Worm (Caenorhabditis elegans) whole organism, early embryonic: ENCODE results near the gene amx-3.
A peak's percentile ranks its signal among the peaks of the same experiment; 100 is the strongest.

Experiments
- B0310.2 ChIP-seq: sonication (generic microtip); optimal IDR thresholded peaks from 2 replicates; lab custom pipeline; 2016; ENCODE audit warnings: mild to moderate bottlenecking, missing genetic modification characterization, missing compliant biosample characterization
- F13C5.2 ChIP-seq: sonication (generic microtip); optimal IDR thresholded peaks from 2 replicates; lab custom pipeline; 2017; ENCODE audit warnings: mild to moderate bottlenecking, missing genetic modification characterization, inconsistent platforms, missing compliant biosample characterization
- aly-1 ChIP-seq: sonication (generic microtip); optimal IDR thresholded peaks from 2 replicates; lab custom pipeline; 2016; ENCODE audit warnings: missing genetic modification characterization, missing compliant biosample characterization
- ama-1 ChIP-seq: fragments of 150-350 bp; optimal IDR thresholded peaks from 2 replicates; lab custom pipeline; 2014
- ceh-13 ChIP-seq: fragments of 200-800 bp; sonication (Bioruptor generic); optimal IDR thresholded peaks from 2 replicates; lab custom pipeline; 2018; ENCODE audit warnings: mild to moderate bottlenecking, missing genetic modification characterization, missing compliant biosample characterization
- ceh-36 ChIP-seq: sonication (generic microtip); optimal IDR thresholded peaks from 2 replicates; lab custom pipeline; 2016; ENCODE audit warnings: missing genetic modification characterization, inconsistent platforms, missing compliant biosample characterization
- ets-7 ChIP-seq: sonication (generic microtip); optimal IDR thresholded peaks from 2 replicates; lab custom pipeline; 2016; ENCODE audit warnings: missing genotype, missing genetic modification characterization, missing compliant biosample characterization
- flt-1 ChIP-seq: fragments of 200-800 bp; sonication (Bioruptor generic); IDR thresholded peaks from 2 replicates; pipeline ENCODE4 v1.3.6; 2022; ENCODE audit warnings: missing genetic modification characterization, missing compliant biosample characterization
- hmbx-1 ChIP-seq: sonication (generic microtip); optimal IDR thresholded peaks from 2 replicates; lab custom pipeline; 2016; ENCODE audit warnings: mild to moderate bottlenecking, missing genetic modification characterization, missing compliant biosample characterization
- hmg-4 ChIP-seq: fragments of 200-800 bp; sonication (Bioruptor generic); optimal IDR thresholded peaks from 2 replicates; lab custom pipeline; 2018; ENCODE audit warnings: mild to moderate bottlenecking, missing genetic modification characterization, missing compliant biosample characterization
- hnd-1 ChIP-seq: sonication (generic microtip); optimal IDR thresholded peaks from 2 replicates; lab custom pipeline; 2016; ENCODE audit warnings: missing genetic modification characterization, missing compliant biosample characterization
- pes-1 ChIP-seq: fragments of 200-800 bp; sonication (Bioruptor generic); IDR thresholded peaks from 2 replicates; pipeline ENCODE4 v1.3.6; 2022; ENCODE audit warnings: missing genetic modification reagents, missing genetic modification characterization, missing compliant biosample characterization
- scrt-1 ChIP-seq: fragments of 200-800 bp; sonication (Bioruptor generic); IDR thresholded peaks from 2 replicates; pipeline ENCODE4 v1.3.6; 2022; ENCODE audit warnings: missing genetic modification characterization, missing compliant biosample characterization
- sea-1 ChIP-seq: fragments of 200-800 bp; sonication (Bioruptor generic); conservative IDR thresholded peaks from 2 replicates; pipeline ENCODE4 v1.3.6; 2022; ENCODE audit warnings: missing genetic modification characterization, missing compliant biosample characterization
- tbx-11 ChIP-seq: fragments of 200-800 bp; sonication (Bioruptor generic); IDR thresholded peaks from 2 replicates; pipeline ENCODE4 v1.3.6; 2022; ENCODE audit warnings: missing genetic modification characterization, missing compliant biosample characterization
- tbx-37 ChIP-seq: fragments of 200-800 bp; sonication (Bioruptor generic); conservative IDR thresholded peaks from 2 replicates; pipeline ENCODE4 v1.3.6; 2022; ENCODE audit warnings: missing genetic modification reagents, missing genetic modification characterization, missing compliant biosample characterization
- tra-4 ChIP-seq: sonication (generic microtip); optimal IDR thresholded peaks from 2 replicates; lab custom pipeline; 2017; ENCODE audit warnings: missing genetic modification characterization, missing compliant biosample characterization

The amx-3 gene

DNA sequence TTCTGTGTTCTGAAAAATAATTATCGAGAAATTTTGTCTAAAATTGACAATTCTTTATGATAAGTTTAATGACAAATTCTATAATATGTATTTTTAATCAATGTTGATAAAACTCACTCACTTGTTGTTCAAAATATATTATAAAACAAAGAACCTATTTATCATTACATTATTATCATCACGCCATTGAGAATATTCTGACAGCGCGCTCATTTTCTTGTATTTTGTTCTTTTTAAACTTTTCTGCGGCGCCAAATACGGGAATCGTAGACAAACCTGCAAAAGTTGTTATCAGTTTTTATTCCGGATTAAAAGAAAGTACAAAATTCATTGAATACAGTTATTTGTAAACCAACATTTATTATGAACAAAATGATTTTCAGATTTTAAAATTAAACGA is 37.1 kb downstream of the amx-3 start:
- TF ChIP-seq ets-7 (tag; lab: Kevin White, UChicago), result no peak
- TF ChIP-seq ceh-13 (GFP tag; lab: Kevin White, UChicago), result no peak
- TF ChIP-seq pes-1 (GFP tag; lab: Robert Waterston, UW), result no peak
- TF ChIP-seq ama-1 (lab: Kevin White, UChicago), result no peak
- no peak for TF ChIP-seq hnd-1 (tag; lab: Kevin White, UChicago)
- TF ChIP-seq F13C5.2 (tag; lab: Kevin White, UChicago), result no peak
- no peak for TF ChIP-seq aly-1
- TF ChIP-seq scrt-1, result no peak

DNA sequence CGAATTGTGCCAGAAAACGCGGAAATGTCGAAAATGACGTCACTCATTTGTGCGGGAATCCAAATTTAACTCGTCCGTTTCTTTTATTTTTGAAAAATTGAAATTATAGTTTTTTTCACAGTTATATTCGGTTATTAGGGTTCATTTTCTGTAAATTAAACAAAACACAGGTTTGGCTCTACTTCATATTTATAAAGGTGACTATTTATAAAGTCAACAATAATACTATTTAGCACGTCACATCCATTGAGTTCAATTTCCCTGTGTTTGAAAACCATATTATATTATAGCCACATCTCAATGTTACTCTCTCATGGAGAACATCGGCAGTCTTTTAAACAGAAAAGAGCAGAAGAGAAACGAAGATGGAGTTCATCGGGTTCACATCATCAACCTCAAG is 40.8 kb downstream of the amx-3 start, which contains the start of gene twk-35:
TSS of gene twk-35 (plus strand) at position 301 of the 400 bp plus-strand sequence.
- TF ChIP-seq tbx-37 (GFP tag; lab: Robert Waterston, UW) (no peak), ceh-36 (tag; lab: Kevin White, UChicago) (no peak), F13C5.2 (tag; lab: Kevin White, UChicago) (no peak), B0310.2 (no peak), hnd-1 (tag; lab: Kevin White, UChicago) (no peak), ets-7 (tag; lab: Kevin White, UChicago) (no peak), sea-1 (GFP tag; lab: Robert Waterston, UW) (no peak), tbx-11 (GFP tag; lab: Robert Waterston, UW) (no peak), ceh-13 (GFP tag; lab: Kevin White, UChicago) (no peak), aly-1 (no peak), pes-1 (GFP tag; lab: Robert Waterston, UW) (no peak), ama-1 (lab: Kevin White, UChicago) (no peak), flt-1 (GFP tag; lab: Robert Waterston, UW) (no peak), tra-4 (tag; lab: Kevin White, UChicago) (no peak), hmg-4 (no peak), hmbx-1 (tag; lab: Kevin White, UChicago) (no peak), scrt-1 (no peak)

DNA sequence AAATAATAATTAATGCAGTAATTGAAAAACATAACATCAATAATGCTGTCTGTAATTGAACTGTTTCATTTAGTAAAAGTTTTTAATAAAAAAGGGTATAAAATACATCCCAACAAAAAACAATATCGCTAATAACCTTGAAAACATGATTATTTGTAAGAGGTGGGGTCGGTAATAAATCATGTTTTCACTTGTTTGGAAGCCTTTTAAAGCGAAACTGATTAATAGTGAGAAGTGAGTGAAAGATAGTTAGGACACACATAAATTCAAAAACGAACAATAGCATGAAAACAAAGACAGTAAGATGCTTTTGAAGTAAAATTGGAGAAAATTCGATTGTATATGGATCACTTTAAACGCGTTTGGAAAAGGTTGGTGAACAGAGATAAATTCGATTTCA is 42.4 kb downstream of the amx-3 start, which contains the start of gene try-4:
TSS of gene try-4 (minus strand) at position 74 of the 400 bp plus-strand sequence.
- TF ChIP-seq scrt-1 (no peak), ceh-36 (tag; lab: Kevin White, UChicago) (no peak), flt-1 (GFP tag; lab: Robert Waterston, UW) (no peak), tbx-11 (GFP tag; lab: Robert Waterston, UW) (no peak), F13C5.2 (tag; lab: Kevin White, UChicago) (no peak), ceh-13 (GFP tag; lab: Kevin White, UChicago) (no peak), sea-1 (GFP tag; lab: Robert Waterston, UW) (no peak), B0310.2 (no peak)

DNA sequence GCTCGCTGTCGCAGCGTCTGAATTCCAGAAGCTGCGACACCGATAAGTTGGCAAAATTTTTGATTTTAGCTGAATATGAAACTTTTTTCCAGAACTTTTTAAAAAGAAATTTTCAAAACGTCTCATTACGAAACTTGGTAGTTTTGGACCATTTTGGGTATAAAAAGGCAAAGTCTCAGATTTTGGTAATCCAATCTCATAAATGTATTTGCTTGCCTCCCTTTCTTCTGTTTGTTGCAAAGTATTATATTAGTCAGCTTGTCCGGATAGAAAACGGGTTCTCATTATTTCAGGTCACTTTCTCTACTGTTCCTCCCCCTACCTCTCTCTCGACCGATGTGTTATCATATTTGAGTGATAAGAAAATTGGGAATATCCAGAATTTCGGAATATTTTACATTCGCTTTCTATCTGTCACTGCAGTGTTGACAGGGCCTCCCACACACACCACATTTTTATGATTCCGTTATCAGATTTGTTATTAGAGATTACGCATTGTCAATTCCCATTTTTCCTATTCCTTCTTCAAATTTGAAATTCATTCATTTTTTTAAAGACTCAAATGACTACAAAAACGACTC is 49.8 kb downstream of the amx-3 start, which contains the start of gene F31D4.5:
TSS of gene F31D4.5 (plus strand) at position 491 of the 581 bp plus-strand sequence.
- no peak for TF ChIP-seq ceh-36 (tag; lab: Kevin White, UChicago)
- no peak for TF ChIP-seq B0310.2
- no peak for TF ChIP-seq sea-1 (GFP tag; lab: Robert Waterston, UW)
- no peak for TF ChIP-seq ama-1 (lab: Kevin White, UChicago)
- TF ChIP-seq aly-1, result no peak
- TF ChIP-seq flt-1 (GFP tag; lab: Robert Waterston, UW), result no peak
- TF ChIP-seq hmg-4, result no peak
- no peak for TF ChIP-seq hmbx-1 (tag; lab: Kevin White, UChicago)
- TF ChIP-seq scrt-1, result no peak
- no peak for TF ChIP-seq ceh-13 (GFP tag; lab: Kevin White, UChicago)
- TF ChIP-seq tra-4 (tag; lab: Kevin White, UChicago), result no peak

DNA sequence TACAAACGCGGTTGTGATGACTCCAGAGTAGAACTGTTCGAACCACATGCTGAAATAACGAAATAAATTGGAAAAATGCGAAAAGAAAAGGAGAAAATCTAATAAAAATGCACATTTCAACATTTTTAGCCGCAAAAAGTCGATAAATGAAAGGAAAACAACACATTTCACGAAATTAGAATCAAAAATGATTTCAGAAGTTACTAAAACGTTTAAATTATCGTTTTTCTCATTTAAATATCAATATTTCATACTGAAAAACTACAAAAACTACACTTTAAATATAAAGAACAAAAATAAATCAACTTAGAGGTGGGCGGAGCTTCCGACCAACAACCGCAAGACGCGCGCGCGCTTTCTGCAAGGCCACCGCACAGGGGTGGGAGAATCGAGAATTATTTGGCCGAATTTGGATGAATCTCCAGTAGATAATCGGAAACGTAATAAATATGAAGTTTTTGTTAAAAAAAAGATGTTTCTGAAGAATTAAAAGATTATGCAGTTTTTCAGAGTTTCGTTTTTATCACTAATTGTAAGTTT is 51.6 kb downstream of the amx-3 start, which contains the start of gene ndua-1:
TSS of gene ndua-1 (minus strand) at position 51 of the 540 bp plus-strand sequence.
- TF ChIP-seq hmg-4 (peak; percentile 9), tbx-11 (GFP tag; lab: Robert Waterston, UW) (no peak), F13C5.2 (tag; lab: Kevin White, UChicago) (peak; percentile 70), pes-1 (GFP tag; lab: Robert Waterston, UW) (0 out of 2 replicates have a peak, but pooled peaks have one; percentile 33), ama-1 (lab: Kevin White, UChicago) (no peak), tra-4 (tag; lab: Kevin White, UChicago) (no peak), ceh-36 (tag; lab: Kevin White, UChicago) (no peak)

DNA sequence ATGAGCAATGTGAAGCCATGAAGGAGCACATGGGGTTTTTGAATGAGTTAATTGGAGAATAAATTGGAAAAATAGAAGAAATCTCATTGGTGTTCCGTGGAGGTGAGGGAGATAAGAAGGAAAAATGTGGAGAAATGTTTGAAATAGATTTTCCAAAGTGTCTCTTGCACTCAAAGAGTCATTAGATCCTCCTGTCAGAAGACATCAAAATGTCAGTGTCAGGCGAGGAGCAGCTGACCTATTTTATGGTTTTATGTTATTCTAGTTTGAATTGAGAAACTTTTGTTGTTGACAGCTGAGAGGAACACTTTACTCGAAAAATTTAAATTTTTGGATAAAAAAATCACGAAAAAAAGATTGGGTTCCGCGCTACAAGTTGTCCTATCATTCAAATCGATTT is 52.9 kb downstream of the amx-3 start, which contains the start of gene clec-264:
TSS of gene clec-264 (minus strand) at position 122 of the 400 bp plus-strand sequence.
- TF ChIP-seq hnd-1 (tag; lab: Kevin White, UChicago) (no peak), F13C5.2 (tag; lab: Kevin White, UChicago) (no peak), sea-1 (GFP tag; lab: Robert Waterston, UW) (0 out of 2 replicates have a peak, but pooled peaks have one; percentile 6), tra-4 (tag; lab: Kevin White, UChicago) (no peak), hmbx-1 (tag; lab: Kevin White, UChicago) (no peak), ama-1 (lab: Kevin White, UChicago) (no peak), pes-1 (GFP tag; lab: Robert Waterston, UW) (no peak)
